Fruit fly (Drosophila melanogaster) whole organism, embryonic: ENCODE results near the gene CG7094.

Source experiments
- B-H2 ChIP-seq: fragments of 200-800 bp; sonication (Bioruptor generic); optimal IDR thresholded peaks from 2 replicates; lab custom pipeline; 2018; ENCODE audit warnings: missing biosample characterization, mild to moderate bottlenecking, missing genetic modification characterization
- CG12104 ChIP-seq: fragments of 200-800 bp; sonication (Bioruptor generic); optimal IDR thresholded peaks from 3 replicates; lab custom pipeline; 2016; ENCODE audit warnings: missing biosample characterization, missing genetic modification characterization
- CG15696 ChIP-seq: fragments of 200-800 bp; sonication (Bioruptor generic); optimal IDR thresholded peaks from 2 replicates; lab custom pipeline; 2019; ENCODE audit warnings: missing biosample characterization, mild to moderate bottlenecking, missing genetic modification characterization, moderate library complexity
- CG4854 ChIP-seq: fragments of 200-800 bp; sonication (Bioruptor generic); optimal IDR thresholded peaks from 2 replicates; lab custom pipeline; 2016; ENCODE audit warnings: missing biosample characterization, missing genetic modification characterization, inconsistent platforms
- Ptx1 ChIP-seq: fragments of 200-800 bp; sonication (Bioruptor generic); IDR thresholded peaks from 2 replicates; pipeline ENCODE4 v1.3.6; 2022; ENCODE audit warnings: missing biosample characterization, missing genetic modification characterization
- ara ChIP-seq: fragments of 200-800 bp; sonication (Bioruptor generic); IDR thresholded peaks from 2 replicates; pipeline ENCODE4 v1.3.6; 2022; ENCODE audit warnings: missing biosample characterization, missing genetic modification characterization
- ase ChIP-seq: fragments of 200-800 bp; sonication (Bioruptor generic); IDR thresholded peaks from 3 replicates; pipeline ENCODE4 v1.3.6; 2022; ENCODE audit warnings: missing biosample characterization, missing genetic modification characterization
- crol ChIP-seq: fragments of 200-800 bp; sonication (Bioruptor generic); IDR thresholded peaks from 2 replicates; pipeline ENCODE4 v1.3.6; 2022; ENCODE audit warnings: missing biosample characterization, missing genetic modification characterization

DNA sequence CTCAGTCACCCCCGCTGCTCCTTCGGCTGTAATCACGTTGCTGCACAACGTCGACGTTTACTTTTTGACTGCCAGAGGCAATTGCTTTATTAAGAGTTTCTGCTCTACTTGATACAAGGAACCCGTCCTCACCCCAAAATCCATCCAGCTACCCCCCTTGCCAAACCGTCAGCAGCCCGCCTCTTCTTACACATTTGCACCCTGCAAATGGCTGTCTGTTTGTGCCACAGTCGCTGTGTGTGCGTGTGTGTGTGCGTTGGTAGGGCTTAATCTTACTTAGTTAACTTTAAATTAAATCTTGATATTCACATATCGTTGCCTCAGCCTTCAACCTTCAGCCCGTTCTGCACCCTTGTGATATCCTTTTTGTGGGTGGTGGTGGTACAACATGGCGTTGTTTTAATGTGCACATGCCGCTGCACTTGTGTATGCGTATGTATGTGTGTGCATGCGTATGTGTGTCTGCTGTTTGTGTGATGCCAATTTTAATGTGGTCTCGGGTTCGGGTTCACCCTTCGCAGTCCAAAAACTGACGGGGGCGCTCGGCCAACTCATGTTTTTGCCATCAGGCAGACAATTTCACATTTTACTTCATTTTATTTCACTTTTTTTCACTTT, 12.8 kb downstream of the CG7094 start:
- TF ChIP-seq ara (GFP tag; lab: Robert Waterston, UW) = no peak
- TF ChIP-seq crol (GFP tag; lab: Robert Waterston, UW) = no peak
- no peak for TF ChIP-seq ase (GFP tag; lab: Robert Waterston, UW)
- no peak for TF ChIP-seq Ptx1 (GFP tag; lab: Robert Waterston, UW)
- TF ChIP-seq CG15696 (tag; lab: Kevin White, UChicago) = no peak
- no peak for TF ChIP-seq CG12104 (GFP tag; lab: Kevin White, UChicago)
- no peak for TF ChIP-seq CG4854
- TF ChIP-seq B-H2 (GFP tag; lab: Kevin White, UChicago) = no peak
